Fruit fly (Drosophila melanogaster) whole organism, embryonic: ENCODE data around the gene Tango2.

Experiments used
- Ada2b ChIP-seq: fragments of 200-800 bp; sonication (Bioruptor generic); IDR thresholded peaks from 2 replicates; pipeline ENCODE4 v1.3.6; 2022; ENCODE audit warnings: missing biosample characterization, missing genetic modification characterization
- Atf6 ChIP-seq: fragments of 200-800 bp; sonication (Bioruptor generic); IDR thresholded peaks from 2 replicates; pipeline ENCODE4 v1.3.6; 2022; ENCODE audit warnings: missing biosample characterization, missing genetic modification characterization
- B-H2 ChIP-seq: fragments of 200-800 bp; sonication (Bioruptor generic); optimal IDR thresholded peaks from 2 replicates; lab custom pipeline; 2018; ENCODE audit warnings: missing biosample characterization, mild to moderate bottlenecking, missing genetic modification characterization
- Bdp1 ChIP-seq: fragments of 200-800 bp; sonication (Bioruptor generic); optimal IDR thresholded peaks from 3 replicates; lab custom pipeline; 2016; ENCODE audit warnings: missing biosample characterization, missing genetic modification characterization
- Blimp-1 ChIP-seq: fragments of 200-800 bp; sonication (Bioruptor generic); optimal IDR thresholded peaks from 3 replicates; lab custom pipeline; 2018; ENCODE audit warnings: missing biosample characterization, missing genetic modification characterization, mild to moderate bottlenecking, moderate library complexity, missing genetic modification reagents
- CG10209 ChIP-seq: fragments of 200-800 bp; sonication (Bioruptor generic); optimal IDR thresholded peaks from 3 replicates; lab custom pipeline; 2017; ENCODE audit warnings: missing biosample characterization, mild to moderate bottlenecking, missing genetic modification characterization, missing genetic modification reagents
- CG10543 ChIP-seq: fragments of 200-800 bp; sonication (Bioruptor generic); optimal IDR thresholded peaks from 3 replicates; lab custom pipeline; 2017; ENCODE audit warnings: missing biosample characterization, mild to moderate bottlenecking, missing genetic modification characterization, moderate library complexity
- CG11695 ChIP-seq: fragments of 200-800 bp; sonication (Bioruptor generic); IDR thresholded peaks from 3 replicates; pipeline ENCODE4 v1.3.6; 2022; ENCODE audit warnings: missing biosample characterization, missing genetic modification characterization
- CG12769 ChIP-seq: fragments of 200-800 bp; sonication (Bioruptor generic); optimal IDR thresholded peaks from 2 replicates; lab custom pipeline; 2019; ENCODE audit warnings: missing biosample characterization, mild to moderate bottlenecking, missing genetic modification characterization, moderate library complexity
- CG1602 ChIP-seq: fragments of 200-800 bp; sonication (Bioruptor generic); optimal IDR thresholded peaks from 3 replicates; lab custom pipeline; 2016; ENCODE audit warnings: missing biosample characterization, missing genetic modification characterization
- CG17385 ChIP-seq: fragments of 200-800 bp; sonication (Bioruptor generic); optimal IDR thresholded peaks from 3 replicates; lab custom pipeline; 2018; ENCODE audit warnings: missing biosample characterization, mild to moderate bottlenecking, missing genetic modification characterization
- CG18476 ChIP-seq: fragments of 200-800 bp; sonication (Bioruptor generic); optimal IDR thresholded peaks from 2 replicates; lab custom pipeline; 2016; ENCODE audit warnings: missing biosample characterization, mild to moderate bottlenecking, missing genetic modification characterization
- CG32767 ChIP-seq: fragments of 200-800 bp; sonication (Bioruptor generic); IDR thresholded peaks from 2 replicates; pipeline ENCODE4 v1.3.6; 2022; ENCODE audit warnings: missing biosample characterization, missing genetic modification characterization
- CG34224 ChIP-seq: fragments of 200-800 bp; sonication (Bioruptor generic); IDR thresholded peaks from 3 replicates; pipeline ENCODE4 v1.3.6; 2022; ENCODE audit warnings: missing biosample characterization, missing genetic modification characterization; ENCODE audit not compliant: partially characterized antibody
- CG4360 ChIP-seq: fragments of 200-800 bp; sonication (Bioruptor generic); IDR thresholded peaks from 2 replicates; pipeline ENCODE4 v1.3.6; 2022; ENCODE audit warnings: missing biosample characterization, missing genetic modification characterization
- CG8290 ChIP-seq, 3 experiments: fragments of 200-800 bp; sonication (Bioruptor generic); optimal IDR thresholded peaks; 2 replicates each; lab custom pipeline; 2016 to 2019; ENCODE audit warnings: missing biosample characterization in 3 of 3, missing genetic modification characterization in 3 of 3, mild to moderate bottlenecking in 2 of 3, moderate library complexity in 1 of 3
- CG8924 ChIP-seq: fragments of 200-800 bp; optimal IDR thresholded peaks from 3 replicates; lab custom pipeline; 2019; ENCODE audit warnings: missing biosample characterization, mild to moderate bottlenecking, missing genetic modification characterization, moderate library complexity
- Dp ChIP-seq: fragments of 200-800 bp; sonication (Bioruptor generic); optimal IDR thresholded peaks from 2 replicates; lab custom pipeline; 2018; ENCODE audit warnings: missing biosample characterization, mild to moderate bottlenecking, missing genetic modification characterization, moderate library complexity
- Elba2 ChIP-seq: fragments of 200-800 bp; sonication (Bioruptor generic); optimal IDR thresholded peaks from 3 replicates; lab custom pipeline; 2016; ENCODE audit warnings: missing biosample characterization, missing genetic modification characterization
- HHEX ChIP-seq: fragments of 200-800 bp; sonication (Bioruptor generic); optimal IDR thresholded peaks from 3 replicates; lab custom pipeline; 2017; ENCODE audit warnings: missing biosample characterization, mild to moderate bottlenecking, missing genetic modification characterization, missing genetic modification reagents
- Hr78 ChIP-seq, 2 experiments: fragments of 200-800 bp in 1 of 2; fragments of >200 bp in 1 of 2; sonication (Bioruptor generic) in 1 of 2; optimal IDR thresholded peaks; 2 replicates each; lab custom pipeline; 2017 to 2019; ENCODE audit warnings: missing biosample characterization in 2 of 2, missing genetic modification characterization in 2 of 2, mild to moderate bottlenecking in 1 of 2, moderate library complexity in 1 of 2
- NFAT ChIP-seq: fragments of 200-800 bp; sonication (Bioruptor generic); IDR thresholded peaks from 2 replicates; pipeline ENCODE4 v1.3.6; 2022; ENCODE audit warnings: missing biosample characterization, missing genetic modification characterization
- Oaz ChIP-seq: fragments of 200-800 bp; sonication (Bioruptor generic); IDR thresholded peaks from 2 replicates; pipeline ENCODE4 v1.3.6; 2022; ENCODE audit warnings: missing biosample characterization, missing genetic modification characterization
- Opbp ChIP-seq: fragments of 200-800 bp; sonication (Bioruptor generic); IDR thresholded peaks from 3 replicates; pipeline ENCODE4 v1.3.6; 2022; ENCODE audit warnings: missing biosample characterization, missing genetic modification characterization; ENCODE audit not compliant: partially characterized antibody
- Pdp1 ChIP-seq, 2 experiments: fragments of 200-800 bp; sonication (Bioruptor generic); optimal IDR thresholded peaks; 3 replicates each; lab custom pipeline; 2016; ENCODE audit warnings: missing biosample characterization in 2 of 2, missing genetic modification characterization in 2 of 2, mild to moderate bottlenecking in 1 of 2, moderate library complexity in 1 of 2
- Sry-δ ChIP-seq: fragments of 200-800 bp; sonication (Bioruptor generic); optimal IDR thresholded peaks from 2 replicates; lab custom pipeline; 2016; ENCODE audit warnings: missing biosample characterization, missing genetic modification characterization
- Trl ChIP-seq, 3 experiments: fragments of >200 bp in 2 of 3; fragments of 200-800 bp in 1 of 3; sonication (Bioruptor generic) in 1 of 3; optimal IDR thresholded peaks; 2 replicates in 1 of 3; 3 replicates in 2 of 3; lab custom pipeline; 2016 to 2017; ENCODE audit warnings: missing biosample characterization in 1 of 3, missing genetic modification characterization in 1 of 3
- Xbp1 ChIP-seq: fragments of 200-800 bp; sonication (Bioruptor generic); optimal IDR thresholded peaks from 3 replicates; lab custom pipeline; 2016; ENCODE audit warnings: missing biosample characterization, mild to moderate bottlenecking, missing genetic modification characterization
- chinmo ChIP-seq: fragments of 200-800 bp; sonication (Bioruptor generic); IDR thresholded peaks from 4 replicates; pipeline ENCODE4 v1.3.6; 2022; ENCODE audit warnings: missing biosample characterization, missing genetic modification characterization; ENCODE audit not compliant: partially characterized antibody
- chm ChIP-seq: fragments of 200-800 bp; sonication (Bioruptor generic); IDR thresholded peaks from 2 replicates; pipeline ENCODE4 v1.3.6; 2022; ENCODE audit warnings: missing biosample characterization, missing genetic modification characterization
- ci ChIP-seq: fragments of 200-800 bp; sonication (Bioruptor generic); IDR thresholded peaks from 3 replicates; pipeline ENCODE4 v1.3.6; 2022; ENCODE audit warnings: missing biosample characterization, missing genetic modification characterization
- crc ChIP-seq: fragments of 200-800 bp; sonication (Bioruptor generic); optimal IDR thresholded peaks from 2 replicates; lab custom pipeline; 2016; ENCODE audit warnings: missing biosample characterization, missing genetic modification characterization
- crol ChIP-seq: fragments of 200-800 bp; sonication (Bioruptor generic); IDR thresholded peaks from 2 replicates; pipeline ENCODE4 v1.3.6; 2022; ENCODE audit warnings: missing biosample characterization, missing genetic modification characterization
- dimm ChIP-seq: fragments of 200-800 bp; sonication (Bioruptor generic); IDR thresholded peaks from 2 replicates; pipeline ENCODE4 v1.3.6; 2022; ENCODE audit warnings: missing biosample characterization, missing genetic modification characterization
- disco-r ChIP-seq: fragments of 200-800 bp; sonication (Bioruptor generic); optimal IDR thresholded peaks from 2 replicates; lab custom pipeline; 2016; ENCODE audit warnings: missing biosample characterization, missing genetic modification characterization
- esg ChIP-seq: fragments of 200-800 bp; sonication (Bioruptor generic); conservative IDR thresholded peaks from 2 replicates; pipeline ENCODE4 v1.3.6; 2022; ENCODE audit warnings: missing biosample characterization, missing genetic modification characterization
- klu ChIP-seq: fragments of 200-800 bp; sonication (Bioruptor generic); IDR thresholded peaks from 2 replicates; pipeline ENCODE4 v1.3.6; 2022; ENCODE audit warnings: missing biosample characterization, missing genetic modification characterization
- kni ChIP-seq: fragments of 200-800 bp; sonication (Bioruptor generic); optimal IDR thresholded peaks from 3 replicates; lab custom pipeline; 2017; ENCODE audit warnings: mild to moderate bottlenecking, missing biosample characterization, missing genetic modification reagents, missing genetic modification characterization
- pb ChIP-seq: fragments of 200-800 bp; sonication (Bioruptor generic); optimal IDR thresholded peaks from 3 replicates; lab custom pipeline; 2016; ENCODE audit warnings: missing biosample characterization, missing genetic modification characterization
- pum ChIP-seq: fragments of 200-800 bp; sonication (Bioruptor generic); optimal IDR thresholded peaks from 2 replicates; lab custom pipeline; 2016; ENCODE audit warnings: missing biosample characterization, missing genetic modification characterization
- pzg ChIP-seq: fragments of 200-800 bp; sonication (Bioruptor generic); optimal IDR thresholded peaks from 3 replicates; lab custom pipeline; 2018; ENCODE audit warnings: missing biosample characterization, mild to moderate bottlenecking, missing genetic modification characterization, moderate library complexity
- row ChIP-seq: fragments of 200-800 bp; sonication (Bioruptor generic); IDR thresholded peaks from 3 replicates; pipeline ENCODE4 v1.3.6; 2022; ENCODE audit warnings: missing biosample characterization, missing genetic modification characterization
- sc ChIP-seq, 3 experiments: fragments of >200 bp in 2 of 3; fragments of 200-800 bp in 1 of 3; sonication (Bioruptor generic) in 1 of 3; optimal IDR thresholded peaks; 2 replicates in 2 of 3; 3 replicates in 1 of 3; lab custom pipeline; 2017; ENCODE audit warnings: mild to moderate bottlenecking in 1 of 3, missing biosample characterization in 1 of 3, missing genetic modification characterization in 1 of 3, missing genetic modification reagents in 1 of 3
- sima ChIP-seq: fragments of 200-800 bp; sonication (Bioruptor generic); optimal IDR thresholded peaks from 2 replicates; lab custom pipeline; 2016; ENCODE audit warnings: missing biosample characterization, missing genetic modification characterization
- sqz ChIP-seq: fragments of 200-800 bp; sonication (Bioruptor generic); optimal IDR thresholded peaks from 3 replicates; lab custom pipeline; 2018; ENCODE audit warnings: missing biosample characterization, mild to moderate bottlenecking, missing genetic modification characterization
- sr ChIP-seq: fragments of 200-800 bp; sonication (Bioruptor generic); IDR thresholded peaks from 3 replicates; pipeline ENCODE4 v1.3.6; 2022; ENCODE audit warnings: missing biosample characterization, missing genetic modification characterization

Tango2 gene

dm6 chrX:13625080-13625723 is 8.4 kb downstream of the Tango2 start:
- TF ChIP-seq Oaz (GFP tag; lab: Robert Waterston, UW): no peak
- peak; percentile 59 for TF ChIP-seq CG12769 (tag; lab: Kevin White, UChicago)
- 0 out of 4 replicates have a peak, but pooled peaks have one; percentile 55 for TF ChIP-seq chinmo (GFP tag; lab: Robert Waterston, UW)
- no peak for TF ChIP-seq Blimp-1 (GFP tag; lab: Kevin White, UChicago)
- TF ChIP-seq HHEX (GFP tag; lab: Kevin White, UChicago): no peak
- no peak for TF ChIP-seq sima
- peak; percentile 16 for TF ChIP-seq sqz (GFP tag; lab: Kevin White, UChicago)
- no peak for TF ChIP-seq Xbp1 (GFP tag; lab: Kevin White, UChicago)
- peak; percentile 84 for TF ChIP-seq CG4360
- TF ChIP-seq CG17385 (GFP tag; lab: Kevin White, UChicago): peak; percentile 92
- TF ChIP-seq dimm (GFP tag; lab: Robert Waterston, UW): no peak
- no peak for TF ChIP-seq Opbp
- TF ChIP-seq CG34224 (GFP tag; lab: Robert Waterston, UW): peak; percentile 8; the same call in 1 of the 3 replicates
- 0 out of 2 replicates have a peak, but pooled peaks have one; percentile 7 for TF ChIP-seq chm (GFP tag; lab: Robert Waterston, UW)
- TF ChIP-seq Atf6 (GFP tag; lab: Robert Waterston, UW): 0 out of 2 replicates have a peak, but pooled peaks have one; percentile 13
- TF ChIP-seq CG8290 (GFP tag; optimal IDR thresholded peaks at IDR 0.05; lab: Kevin White, UChicago): no peak
- TF ChIP-seq CG8290 (tag; optimal IDR thresholded peaks at IDR 0.05; lab: Kevin White, UChicago): peak in 1 of 2 experiments; percentile 21
- TF ChIP-seq Trl (optimal IDR thresholded peaks at IDR 0.05; lab: Kevin White, UChicago): peak; percentile 30 to 79
- TF ChIP-seq Trl (GFP tag; optimal IDR thresholded peaks at IDR 0.05; lab: Kevin White, UChicago): no peak
- peak; percentile 5 for TF ChIP-seq CG10543
- no peak for TF ChIP-seq pum (GFP tag; lab: Kevin White, UChicago)
- peak; percentile 37; the same call in 1 of the 2 replicates for TF ChIP-seq klu
- TF ChIP-seq ci (GFP tag; lab: Robert Waterston, UW): 0 out of 3 replicates have a peak, but pooled peaks have one; percentile 11
- TF ChIP-seq Dp (GFP tag; lab: Kevin White, UChicago): no peak
- TF ChIP-seq Sry-δ (GFP tag; lab: Kevin White, UChicago): no peak
- 0 out of 3 replicates have a peak, but pooled peaks have one; percentile 8 for TF ChIP-seq sr (GFP tag; lab: Robert Waterston, UW)
- TF ChIP-seq pb: no peak
- TF ChIP-seq B-H2: peak; percentile 2
- TF ChIP-seq crol (GFP tag; lab: Robert Waterston, UW): peak; percentile 96
- TF ChIP-seq Elba2 (GFP tag; lab: Kevin White, UChicago): peak; percentile 60
- peak; percentile 73 for TF ChIP-seq NFAT (GFP tag; lab: Robert Waterston, UW)
- no peak for TF ChIP-seq disco-r (GFP tag; lab: Kevin White, UChicago)
- TF ChIP-seq kni (GFP tag; lab: Kevin White, UChicago): peak; percentile 29
- TF ChIP-seq row: peak; percentile 6; the same call in 1 of the 3 replicates

- TF ChIP-seq B-H2: peak; percentile 77
- no peak for TF ChIP-seq Ada2b (GFP tag; lab: Robert Waterston, UW)
- TF ChIP-seq sc (optimal IDR thresholded peaks at IDR 0.05; lab: Kevin White, UChicago): no peak
- no peak for TF ChIP-seq sc (GFP tag; optimal IDR thresholded peaks at IDR 0.05; lab: Kevin White, UChicago)
- peak; percentile 49 for TF ChIP-seq CG10209 (GFP tag; lab: Kevin White, UChicago)
- TF ChIP-seq pzg (GFP tag; lab: Kevin White, UChicago): no peak
- TF ChIP-seq CG11695 (GFP tag; lab: Robert Waterston, UW): 0 out of 3 replicates have a peak, but pooled peaks have one; percentile 7
- no peak for TF ChIP-seq CG1602 (GFP tag; lab: Kevin White, UChicago)
- TF ChIP-seq CG32767 (GFP tag; lab: Robert Waterston, UW): no peak; the same call in 1 of the 2 replicates
- TF ChIP-seq Hr78 (GFP tag; optimal IDR thresholded peaks at IDR 0.05; lab: Kevin White, UChicago): no peak
- no peak for TF ChIP-seq CG8924 (tag; lab: Kevin White, UChicago)
- TF ChIP-seq esg (GFP tag; lab: Robert Waterston, UW): no peak
- TF ChIP-seq CG18476 (GFP tag; lab: Kevin White, UChicago): no peak
- no peak for TF ChIP-seq crc
- TF ChIP-seq Pdp1 (GFP tag; optimal IDR thresholded peaks at IDR 0.05; lab: Kevin White, UChicago): no peak
- TF ChIP-seq CG8290 (GFP tag; optimal IDR thresholded peaks at IDR 0.05; lab: Kevin White, UChicago): no peak
- TF ChIP-seq CG8290 (tag; optimal IDR thresholded peaks at IDR 0.05; lab: Kevin White, UChicago): peak in 1 of 2 experiments; percentile 84
- no peak for TF ChIP-seq Bdp1
Measured at dm6 chrX:13625888-13626578, 9.2 kb downstream of the Tango2 start.
